Fruit fly (Drosophila melanogaster) whole organism, embryonic: ENCODE data around the gene CG6231.

Experiments used
- Adf1 ChIP-seq: fragments of 200-800 bp; sonication (Bioruptor generic); IDR thresholded peaks from 2 replicates; pipeline ENCODE4 v1.3.6; 2022; ENCODE audit warnings: missing biosample characterization, missing genetic modification characterization
- B-H2 ChIP-seq: fragments of 200-800 bp; sonication (Bioruptor generic); optimal IDR thresholded peaks from 2 replicates; lab custom pipeline; 2018; ENCODE audit warnings: missing biosample characterization, mild to moderate bottlenecking, missing genetic modification characterization
- Bteb2 ChIP-seq: fragments of 200-800 bp; sonication (Bioruptor generic); optimal IDR thresholded peaks from 2 replicates; lab custom pipeline; 2016; ENCODE audit warnings: missing biosample characterization, missing genetic modification characterization
- CG10431 ChIP-seq: fragments of 200-800 bp; sonication (Bioruptor generic); optimal IDR thresholded peaks from 3 replicates; lab custom pipeline; 2018; ENCODE audit warnings: missing biosample characterization, mild to moderate bottlenecking, missing genetic modification characterization
- CG12071 ChIP-seq: fragments of 200-800 bp; sonication (Bioruptor generic); optimal IDR thresholded peaks from 3 replicates; lab custom pipeline; 2018; ENCODE audit warnings: missing biosample characterization, mild to moderate bottlenecking, missing genetic modification characterization
- CG12299 ChIP-seq: fragments of 200-800 bp; sonication (Bioruptor generic); optimal IDR thresholded peaks from 2 replicates; lab custom pipeline; 2018; ENCODE audit warnings: missing biosample characterization, mild to moderate bottlenecking, missing genetic modification characterization
- CG1233 ChIP-seq: fragments of 200-800 bp; sonication (Bioruptor generic); optimal IDR thresholded peaks from 4 replicates; lab custom pipeline; 2018; ENCODE audit warnings: missing biosample characterization, mild to moderate bottlenecking, missing genetic modification characterization
- CG17328 ChIP-seq: fragments of 200-800 bp; sonication (Bioruptor generic); IDR thresholded peaks from 2 replicates; pipeline ENCODE4 v1.3.6; 2022; ENCODE audit warnings: missing biosample characterization, missing genetic modification characterization
- CG17359 ChIP-seq: fragments of 200-800 bp; sonication (Bioruptor generic); optimal IDR thresholded peaks from 3 replicates; lab custom pipeline; 2018; ENCODE audit warnings: missing biosample characterization, mild to moderate bottlenecking, missing genetic modification characterization, moderate library complexity
- CG18619 ChIP-seq: fragments of 200-800 bp; sonication (Bioruptor generic); optimal IDR thresholded peaks from 3 replicates; lab custom pipeline; 2017; ENCODE audit warnings: missing biosample characterization, mild to moderate bottlenecking, missing genetic modification characterization
- CG2129 ChIP-seq: fragments of 200-800 bp; sonication (Bioruptor generic); IDR thresholded peaks from 2 replicates; pipeline ENCODE4 v1.3.6; 2022; ENCODE audit warnings: missing biosample characterization, missing genetic modification characterization; ENCODE audit not compliant: partially characterized antibody
- CG3163 ChIP-seq: fragments of 200-800 bp; sonication (Bioruptor generic); optimal IDR thresholded peaks from 3 replicates; lab custom pipeline; 2016; ENCODE audit warnings: missing biosample characterization, missing genetic modification characterization
- CG3281 ChIP-seq: fragments of 200-800 bp; sonication (Bioruptor generic); optimal IDR thresholded peaks from 3 replicates; lab custom pipeline; 2017; ENCODE audit warnings: missing biosample characterization, mild to moderate bottlenecking, missing genetic modification characterization
- CG34376 ChIP-seq: fragments of 200-800 bp; sonication (Bioruptor generic); optimal IDR thresholded peaks from 2 replicates; lab custom pipeline; 2018; ENCODE audit warnings: missing biosample characterization, mild to moderate bottlenecking, missing genetic modification characterization
- CG4617 ChIP-seq: fragments of 200-800 bp; sonication (Bioruptor generic); optimal IDR thresholded peaks from 3 replicates; lab custom pipeline; 2016; ENCODE audit warnings: missing biosample characterization, missing genetic modification characterization, borderline replicate concordance
- CG4854 ChIP-seq: fragments of 200-800 bp; sonication (Bioruptor generic); optimal IDR thresholded peaks from 2 replicates; lab custom pipeline; 2016; ENCODE audit warnings: missing biosample characterization, missing genetic modification characterization, inconsistent platforms
- CG7556 ChIP-seq: fragments of 200-800 bp; sonication (Bioruptor generic); optimal IDR thresholded peaks from 2 replicates; lab custom pipeline; 2017; ENCODE audit warnings: missing biosample characterization, mild to moderate bottlenecking, missing genetic modification characterization
- CG8281 ChIP-seq: fragments of 200-800 bp; sonication (Bioruptor generic); optimal IDR thresholded peaks from 2 replicates; lab custom pipeline; 2018; ENCODE audit warnings: missing biosample characterization, mild to moderate bottlenecking, missing genetic modification characterization, moderate library complexity
- CG8290 ChIP-seq, 3 experiments: fragments of 200-800 bp; sonication (Bioruptor generic); optimal IDR thresholded peaks; 2 replicates each; lab custom pipeline; 2016 to 2019; ENCODE audit warnings: missing biosample characterization in 3 of 3, missing genetic modification characterization in 3 of 3, mild to moderate bottlenecking in 2 of 3, moderate library complexity in 1 of 3
- CG8388 ChIP-seq: fragments of 200-800 bp; sonication (Bioruptor generic); optimal IDR thresholded peaks from 2 replicates; lab custom pipeline; 2019; ENCODE audit warnings: missing biosample characterization, mild to moderate bottlenecking, missing genetic modification characterization, moderate library complexity
- H15 ChIP-seq: fragments of 200-800 bp; sonication (Bioruptor generic); IDR thresholded peaks from 3 replicates; pipeline ENCODE4 v1.3.6; 2022; ENCODE audit warnings: missing biosample characterization, missing genetic modification characterization
- MBD-R2 ChIP-seq: fragments of 200-800 bp; sonication (Bioruptor generic); IDR thresholded peaks from 2 replicates; pipeline ENCODE4 v1.3.6; 2022; ENCODE audit warnings: missing biosample characterization, missing genetic modification characterization
- Nf-YB ChIP-seq: fragments of 200-800 bp; sonication (Bioruptor generic); optimal IDR thresholded peaks from 3 replicates; lab custom pipeline; 2019; ENCODE audit warnings: missing biosample characterization, mild to moderate bottlenecking, missing genetic modification characterization, moderate library complexity
- Six4 ChIP-seq: fragments of 200-800 bp; sonication (Bioruptor generic); optimal IDR thresholded peaks from 2 replicates; lab custom pipeline; 2016; ENCODE audit warnings: missing biosample characterization, missing genetic modification characterization
- Sox102F ChIP-seq: fragments of 200-800 bp; sonication (Bioruptor generic); optimal IDR thresholded peaks from 2 replicates; lab custom pipeline; 2018; ENCODE audit warnings: missing biosample characterization, mild to moderate bottlenecking, missing genetic modification characterization, moderate library complexity
- Sry-β ChIP-seq: fragments of 200-800 bp; sonication (Bioruptor generic); optimal IDR thresholded peaks from 2 replicates; lab custom pipeline; 2018; ENCODE audit warnings: missing biosample characterization, mild to moderate bottlenecking, missing genetic modification characterization, moderate library complexity
- Sry-δ ChIP-seq: fragments of 200-800 bp; sonication (Bioruptor generic); optimal IDR thresholded peaks from 2 replicates; lab custom pipeline; 2016; ENCODE audit warnings: missing biosample characterization, missing genetic modification characterization
- TFAM ChIP-seq: fragments of 200-800 bp; sonication (Bioruptor generic); optimal IDR thresholded peaks from 2 replicates; lab custom pipeline; 2017; ENCODE audit warnings: missing biosample characterization, missing genetic modification characterization, inconsistent platforms
- YL-1 ChIP-seq: fragments of 200-800 bp; sonication (Bioruptor generic); optimal IDR thresholded peaks from 3 replicates; lab custom pipeline; 2017; ENCODE audit warnings: missing biosample characterization, mild to moderate bottlenecking, missing genetic modification characterization
- abd-A ChIP-seq: fragments of 200-800 bp; sonication (Bioruptor generic); optimal IDR thresholded peaks from 3 replicates; lab custom pipeline; 2019; ENCODE audit warnings: missing biosample characterization, mild to moderate bottlenecking, missing genetic modification characterization, moderate library complexity
- ap ChIP-seq: fragments of 200-800 bp; sonication (Bioruptor generic); IDR thresholded peaks from 2 replicates; pipeline ENCODE4 v1.3.6; 2022; ENCODE audit warnings: missing biosample characterization, missing genetic modification characterization
- ase ChIP-seq: fragments of 200-800 bp; sonication (Bioruptor generic); IDR thresholded peaks from 3 replicates; pipeline ENCODE4 v1.3.6; 2022; ENCODE audit warnings: missing biosample characterization, missing genetic modification characterization
- az2 ChIP-seq: fragments of 200-800 bp; sonication (Bioruptor generic); optimal IDR thresholded peaks from 3 replicates; lab custom pipeline; 2016; ENCODE audit warnings: missing biosample characterization, missing genetic modification characterization
- bab2 ChIP-seq: fragments of 200-800 bp; sonication (Bioruptor generic); optimal IDR thresholded peaks from 2 replicates; lab custom pipeline; 2016; ENCODE audit warnings: missing biosample characterization, missing genetic modification characterization
- br ChIP-seq: fragments of >200 bp; optimal IDR thresholded peaks from 2 replicates; lab custom pipeline; 2017
- cas ChIP-seq: fragments of 200-800 bp; sonication (Bioruptor generic); IDR thresholded peaks from 2 replicates; pipeline ENCODE4 v1.3.6; 2022; ENCODE audit warnings: missing biosample characterization, missing genetic modification characterization
- croc ChIP-seq: fragments of 200-800 bp; sonication (Bioruptor generic); conservative IDR thresholded peaks from 3 replicates; pipeline ENCODE4 v1.3.6; 2022; ENCODE audit warnings: missing biosample characterization, missing genetic modification characterization
- eve ChIP-seq, 2 experiments: fragments of >200 bp; optimal IDR thresholded peaks; 2 replicates each; lab custom pipeline; 2017; ENCODE audit warnings: missing biosample characterization in 2 of 2, missing genetic modification characterization in 2 of 2
- ewg ChIP-seq: fragments of 200-800 bp; sonication (Bioruptor generic); optimal IDR thresholded peaks from 3 replicates; lab custom pipeline; 2017; ENCODE audit warnings: mild to moderate bottlenecking, missing biosample characterization, missing genetic modification reagents, missing genetic modification characterization
- gsb-n ChIP-seq: fragments of 200-800 bp; sonication (Bioruptor generic); optimal IDR thresholded peaks from 3 replicates; lab custom pipeline; 2018; ENCODE audit warnings: missing biosample characterization, mild to moderate bottlenecking, missing genetic modification characterization
- lola ChIP-seq, 3 experiments: fragments of >200 bp in 2 of 3; fragments of 200-800 bp in 1 of 3; sonication (Bioruptor generic) in 1 of 3; optimal IDR thresholded peaks; 2 replicates each; lab custom pipeline; 2017 to 2019; ENCODE audit warnings: missing biosample characterization in 3 of 3, missing genetic modification characterization in 3 of 3, mild to moderate bottlenecking in 1 of 3, moderate library complexity in 1 of 3
- maf-S ChIP-seq: fragments of 200-800 bp; sonication (Bioruptor generic); optimal IDR thresholded peaks from 2 replicates; lab custom pipeline; 2016; ENCODE audit warnings: missing biosample characterization, missing genetic modification characterization
- nmo ChIP-seq: fragments of 200-800 bp; sonication (Bioruptor generic); optimal IDR thresholded peaks from 2 replicates; lab custom pipeline; 2018; ENCODE audit warnings: missing biosample characterization, mild to moderate bottlenecking, missing genetic modification characterization, moderate library complexity
- oc ChIP-seq: fragments of 200-800 bp; sonication (Bioruptor generic); optimal IDR thresholded peaks from 2 replicates; lab custom pipeline; 2018; ENCODE audit warnings: missing biosample characterization, mild to moderate bottlenecking, missing genetic modification characterization, moderate library complexity
- otp ChIP-seq: fragments of 200-800 bp; sonication (Bioruptor generic); IDR thresholded peaks from 3 replicates; pipeline ENCODE4, ENCODE4 v1.3.6; 2022; ENCODE audit warnings: missing biosample characterization, missing genetic modification characterization
- slp2 ChIP-seq: fragments of 200-800 bp; sonication (Bioruptor generic); optimal IDR thresholded peaks from 2 replicates; lab custom pipeline; 2016; ENCODE audit warnings: missing biosample characterization, missing genetic modification characterization
- ssp ChIP-seq: fragments of 200-800 bp; sonication (Bioruptor generic); IDR thresholded peaks from 2 replicates; pipeline ENCODE4 v1.3.6; 2022; ENCODE audit warnings: missing biosample characterization, missing genetic modification characterization
- toy ChIP-seq: fragments of 200-800 bp; sonication (Bioruptor generic); IDR thresholded peaks from 2 replicates; pipeline ENCODE4 v1.3.6; 2022; ENCODE audit warnings: missing biosample characterization, missing genetic modification characterization
- vnd ChIP-seq: fragments of 200-800 bp; sonication (Bioruptor generic); IDR thresholded peaks from 3 replicates; pipeline ENCODE4 v1.3.6; 2022; ENCODE audit warnings: missing biosample characterization, missing genetic modification characterization; ENCODE audit not compliant: partially characterized antibody
- z ChIP-seq: fragments of 200-800 bp; sonication (Bioruptor generic); IDR thresholded peaks from 3 replicates; pipeline ENCODE4 v1.3.6; 2022; ENCODE audit warnings: missing biosample characterization, missing genetic modification characterization
- zf30C ChIP-seq: fragments of 200-800 bp; sonication (Bioruptor generic); optimal IDR thresholded peaks from 3 replicates; lab custom pipeline; 2018; ENCODE audit warnings: missing biosample characterization, mild to moderate bottlenecking, missing genetic modification characterization

CG6231 gene

DNA sequence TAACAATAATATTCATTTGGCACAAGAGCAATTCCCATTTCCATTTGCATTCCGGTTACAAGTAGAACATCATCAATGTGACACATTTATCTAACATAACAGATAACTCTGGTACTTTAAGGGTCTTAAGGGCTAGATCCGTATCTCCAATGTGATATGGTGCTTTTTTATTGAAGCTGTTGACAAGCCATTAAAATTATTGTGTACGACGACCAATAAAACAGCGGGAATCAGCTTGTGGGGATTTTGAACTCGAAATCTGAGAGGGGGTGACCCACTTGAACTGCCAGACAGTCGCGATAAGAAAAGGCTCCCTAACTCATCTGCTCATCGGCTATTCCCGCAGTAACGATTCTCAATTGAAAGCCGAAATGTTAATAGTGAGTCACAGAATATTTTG, 61.3 kb downstream of the CG6231 start (continued):
- TF ChIP-seq Six4 (no peak), zf30C (GFP tag; lab: Kevin White, UChicago) (no peak), z (no peak), ewg (GFP tag; lab: Kevin White, UChicago) (no peak), Sry-β (no peak), YL-1 (GFP tag; lab: Kevin White, UChicago) (no peak), eve (GFP tag; optimal IDR thresholded peaks at IDR 0.05; lab: Kevin White, UChicago) (peak in 1 of 2 experiments; percentile 60), CG17359 (tag; lab: Kevin White, UChicago) (no peak), MBD-R2 (GFP tag; lab: Robert Waterston, UW) (no peak), bab2 (GFP tag; lab: Kevin White, UChicago) (no peak), B-H2 (GFP tag; lab: Kevin White, UChicago) (peak; percentile 18), vnd (GFP tag; lab: Robert Waterston, UW) (no peak), oc (tag; lab: Kevin White, UChicago) (no peak), lola (GFP tag; optimal IDR thresholded peaks at IDR 0.05; lab: Kevin White, UChicago) (no peak), otp (no peak), ap (GFP tag; lab: Robert Waterston, UW) (no peak), CG18619 (GFP tag; lab: Kevin White, UChicago) (no peak), slp2 (GFP tag; lab: Kevin White, UChicago) (no peak), CG3163 (GFP tag; lab: Kevin White, UChicago) (no peak), CG8290 (GFP tag; optimal IDR thresholded peaks at IDR 0.05; lab: Kevin White, UChicago) (no peak), CG8290 (tag; optimal IDR thresholded peaks at IDR 0.05; lab: Kevin White, UChicago) (peak in 1 of 2 experiments; percentile 30), Adf1 (GFP tag; lab: Robert Waterston, UW) (no peak), Nf-YB (peak; percentile 6), CG17328 (no peak), croc (GFP tag; lab: Robert Waterston, UW) (no peak), az2 (GFP tag; lab: Kevin White, UChicago) (no peak), Sox102F (GFP tag; lab: Kevin White, UChicago) (no peak), CG8388 (no peak), maf-S (GFP tag; lab: Kevin White, UChicago) (no peak), CG3281 (GFP tag; lab: Kevin White, UChicago) (peak; percentile 7), br (lab: Kevin White, UChicago) (no peak), CG2129 (GFP tag; lab: Robert Waterston, UW) (no peak), ase (GFP tag; lab: Robert Waterston, UW) (no peak), CG12071 (GFP tag; lab: Kevin White, UChicago) (peak; percentile 56), abd-A (peak; percentile 63), nmo (GFP tag; lab: Kevin White, UChicago) (no peak), Bteb2 (GFP tag; lab: Kevin White, UChicago) (no peak), CG12299 (tag; lab: Kevin White, UChicago) (no peak), CG8281 (tag; lab: Kevin White, UChicago) (peak; percentile 14), ssp (GFP tag; lab: Robert Waterston, UW) (no peak), CG4854 (GFP tag; lab: Kevin White, UChicago) (no peak), CG7556 (GFP tag; lab: Kevin White, UChicago) (no peak), H15 (GFP tag; lab: Robert Waterston, UW) (no peak), CG34376 (GFP tag; lab: Kevin White, UChicago) (peak; percentile 32), CG4617 (GFP tag; lab: Kevin White, UChicago) (no peak), gsb-n (no peak), TFAM (GFP tag; lab: Kevin White, UChicago) (no peak), toy (no peak), CG10431 (GFP tag; lab: Kevin White, UChicago) (no peak), cas (GFP tag; lab: Robert Waterston, UW) (no peak), Sry-δ (GFP tag; lab: Kevin White, UChicago) (no peak), CG1233 (GFP tag; lab: Kevin White, UChicago) (no peak)
